Worm (Caenorhabditis elegans) whole organism, L4/young adult: Measurements from ENCODE around the gene scl-15.

ENCODE experiments used
- W03F9.2 ChIP-seq: fragments of 150-350 bp; optimal IDR thresholded peaks from 2 replicates; lab custom pipeline; 2014; ENCODE audit warnings: missing biosample characterization, missing genetic modification characterization
- dao-5 ChIP-seq: sonication (generic microtip); optimal IDR thresholded peaks from 2 replicates; lab custom pipeline; 2016; ENCODE audit warnings: missing genotype, missing genetic modification characterization, moderate library complexity, missing compliant biosample characterization

DNA sequence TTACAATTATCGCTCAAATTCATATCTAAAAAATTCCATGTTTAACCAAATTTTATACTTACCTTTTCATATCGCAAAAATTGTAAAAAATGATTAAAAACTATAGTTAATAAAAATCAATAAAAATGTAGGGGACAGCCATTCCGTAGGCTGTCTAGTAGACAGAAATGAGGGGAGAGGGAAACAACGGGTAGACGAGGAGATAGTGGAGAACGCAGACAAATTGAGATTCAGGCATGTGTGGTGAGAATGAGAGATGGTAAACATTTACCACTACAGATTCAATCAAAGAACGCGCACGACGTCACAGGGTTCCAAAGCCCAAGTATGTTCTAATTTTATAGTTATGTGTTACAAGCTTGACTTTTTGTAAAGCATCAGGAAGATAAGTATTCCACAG is 19.1 kb upstream of the scl-15 start:
- no peak for TF ChIP-seq dao-5 (tag; lab: Kevin White, UChicago)
- no peak for TF ChIP-seq W03F9.2 (tag; lab: Kevin White, UChicago)
